Worm (Caenorhabditis elegans): ENCODE results near the gene gbh-2.

gbh-2 gene

ce11 chrII:8498173-8498572 lies 12.5 kb downstream of the gbh-2 start:
- no peak for TF ChIP-seq unc-62 (GFP tag; optimal IDR thresholded peaks at IDR 0.05)

- no peak for TF ChIP-seq unc-62 (GFP tag; optimal IDR thresholded peaks at IDR 0.05)
Observed at ce11 chrII:8499021-8499420, 13.3 kb downstream of the gbh-2 start.

DNA sequence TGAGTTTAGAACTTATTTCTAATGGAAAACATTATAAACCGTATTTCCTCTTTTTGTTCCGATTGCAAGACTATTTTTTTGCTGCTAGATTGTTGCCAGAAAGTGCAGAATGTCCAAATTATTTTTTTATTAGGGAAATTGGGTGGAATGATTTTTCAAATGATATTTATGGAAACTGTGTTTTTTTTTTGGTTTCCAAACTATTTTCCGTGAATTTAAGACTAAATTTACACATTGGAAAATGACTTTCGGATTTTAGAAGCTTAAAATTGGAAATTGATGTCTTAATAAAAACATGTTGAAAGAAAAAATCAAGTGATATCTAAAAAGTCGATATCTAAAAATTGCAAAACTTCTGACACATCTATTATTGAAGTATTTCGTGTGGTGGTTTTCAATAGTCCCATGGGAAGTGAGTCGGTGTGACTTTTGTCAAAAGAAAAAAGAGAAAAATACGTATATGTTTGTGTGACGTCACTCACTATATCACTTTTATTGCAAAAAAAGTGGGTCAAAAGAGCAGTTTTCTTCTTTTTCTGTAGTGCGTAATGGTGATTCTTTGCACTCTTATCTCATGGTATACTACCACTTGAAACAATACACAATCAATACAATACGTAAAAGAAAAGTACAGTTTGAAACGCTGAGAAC lies 18.5 kb downstream of the gbh-2 start:
- no peak for TF ChIP-seq unc-62 (GFP tag; optimal IDR thresholded peaks at IDR 0.05)

DNA sequence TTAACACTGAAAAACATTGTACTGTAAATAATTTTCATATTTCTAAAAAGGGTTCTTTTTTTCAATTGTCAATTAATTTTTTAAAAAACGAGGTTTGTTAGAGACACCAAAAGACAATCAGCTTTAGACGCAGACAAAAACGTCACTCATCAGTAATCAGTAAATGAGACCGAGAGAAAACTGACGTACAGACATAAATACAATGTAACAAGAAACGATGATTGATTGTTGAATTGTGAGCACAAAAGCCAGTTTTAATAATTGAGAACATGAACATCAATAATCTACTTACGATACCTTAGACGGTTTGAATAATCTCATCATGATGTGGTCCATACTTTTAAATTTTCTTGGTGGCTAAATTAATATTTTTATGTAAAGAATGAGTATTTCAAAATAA lies 21.1 kb downstream of the gbh-2 start:
- no peak for TF ChIP-seq unc-62 (GFP tag; optimal IDR thresholded peaks at IDR 0.05)

ce11 chrII:8508956-8509355 lies 23.3 kb downstream of the gbh-2 start, which contains the start of gene T13H5.1:
TSS of gene T13H5.1 (minus strand) at chrII:8509056.
- no peak for TF ChIP-seq unc-62 (GFP tag; optimal IDR thresholded peaks at IDR 0.05)

- no peak for TF ChIP-seq unc-62 (GFP tag; optimal IDR thresholded peaks at IDR 0.05)
Observed at ce11 chrII:8514729-8515128, 29.1 kb downstream of the gbh-2 start, which contains the start of gene ctg-2. TSS of gene ctg-2 (plus strand) at chrII:8515054.

DNA sequence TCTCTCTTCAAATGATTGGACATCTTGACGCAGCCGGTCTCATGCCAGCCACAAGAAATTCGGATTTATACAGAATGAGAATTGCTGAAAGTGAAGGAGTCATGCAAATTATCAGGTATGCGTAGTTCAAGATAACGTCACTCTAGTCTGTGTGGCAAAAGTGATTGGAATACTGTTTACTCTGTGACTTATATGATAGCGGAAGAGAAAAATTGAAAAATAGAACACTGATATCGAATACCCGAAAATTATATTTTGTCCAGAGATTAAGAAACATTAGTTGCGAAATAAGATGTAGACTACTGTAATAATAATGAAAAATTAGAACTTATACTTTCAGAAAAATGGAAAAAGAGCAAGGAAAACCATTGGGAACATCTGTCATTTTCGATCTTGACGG lies 29.8 kb downstream of the gbh-2 start:
- no peak for TF ChIP-seq unc-62 (GFP tag; optimal IDR thresholded peaks at IDR 0.05)

- no peak for TF ChIP-seq unc-62 (GFP tag; optimal IDR thresholded peaks at IDR 0.05)
Observed at ce11 chrII:8516783-8517182, 31.1 kb downstream of the gbh-2 start, which contains the start of gene rnh-2. TSS of gene rnh-2 (plus strand) at chrII:8517150.

DNA sequence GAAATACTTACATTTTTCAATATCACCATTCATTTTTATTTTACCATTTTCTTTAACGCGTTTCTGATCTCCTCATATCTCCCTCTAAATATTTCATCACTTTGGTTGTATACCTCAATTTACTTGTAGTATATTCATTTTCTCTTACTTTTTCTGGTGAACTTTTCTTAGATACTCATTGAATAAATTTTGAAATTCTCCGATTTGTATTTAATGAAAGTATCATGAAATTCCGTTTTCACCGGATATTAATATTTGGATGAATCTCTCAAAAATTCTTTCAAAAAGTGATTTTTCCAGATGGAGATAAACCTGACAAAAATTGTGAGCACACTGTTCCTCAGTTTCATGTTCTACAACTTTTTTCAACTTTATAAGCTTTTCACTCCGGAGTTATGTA lies 32.5 kb downstream of the gbh-2 start, which contains the start of gene T13H5.8:
TSS of gene T13H5.8 (plus strand) at position 301 of the 400 bp plus-strand sequence.
- TF ChIP-seq unc-62 (GFP tag; optimal IDR thresholded peaks at IDR 0.05) = no peak

DNA sequence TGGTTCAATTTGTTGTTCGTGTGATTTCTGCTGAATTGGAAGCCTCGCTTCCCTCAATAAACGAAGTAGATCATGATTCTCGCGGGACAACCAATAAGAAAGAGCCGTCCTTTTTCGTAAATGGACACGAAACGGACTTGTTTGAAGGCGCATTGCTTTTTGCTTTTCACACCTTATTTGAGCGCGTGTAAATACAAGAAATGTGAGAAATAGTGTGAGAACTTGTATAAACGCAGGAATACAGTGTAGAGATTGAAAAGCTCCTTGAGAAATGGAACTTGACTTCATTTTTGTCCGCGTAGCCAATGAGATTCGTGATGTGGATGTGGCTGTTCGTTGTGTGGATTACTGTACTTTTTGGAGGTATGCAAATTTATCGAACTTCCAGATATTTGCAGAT lies 34.9 kb downstream of the gbh-2 start, which contains the start of gene cht-2:
TSS of gene cht-2 (plus strand) at position 301 of the 400 bp plus-strand sequence.
- TF ChIP-seq unc-62 (GFP tag; optimal IDR thresholded peaks at IDR 0.05) = no peak

DNA sequence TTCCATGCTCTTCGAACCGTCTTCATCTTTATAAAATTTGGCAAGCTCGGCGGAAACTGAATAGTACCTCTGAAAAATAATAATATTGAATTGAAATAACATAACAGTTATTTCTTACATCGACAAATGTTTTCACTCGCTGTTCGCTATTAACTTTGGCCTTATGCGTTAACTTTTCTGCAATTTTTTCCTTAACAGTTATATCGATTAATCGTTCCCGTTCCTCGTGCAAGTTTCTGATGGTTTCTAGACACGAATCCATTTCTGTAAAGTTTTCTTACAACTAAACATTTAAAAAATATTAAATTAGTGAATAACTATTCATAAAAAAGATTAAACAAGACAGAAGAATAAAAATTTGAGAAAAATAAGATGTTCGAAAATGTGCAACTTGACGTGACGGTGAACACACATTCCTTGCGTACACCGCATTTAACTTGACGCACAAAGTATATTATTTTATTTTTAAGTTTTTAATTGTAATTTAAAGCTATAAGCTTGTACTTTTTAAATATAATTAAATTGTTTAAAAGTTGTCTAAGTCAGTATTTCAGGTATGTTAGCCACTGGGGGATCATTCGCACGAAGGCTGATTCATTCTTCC lies 39.6 kb downstream of the gbh-2 start, which contains the start of the genes prp-9 and mrps-18B:
TSS of gene prp-9 (minus strand) at position 264 of the 604 bp plus-strand sequence.
TSS of gene mrps-18B (plus strand) at position 549 of the 604 bp plus-strand sequence.
- no peak for TF ChIP-seq unc-62 (GFP tag; optimal IDR thresholded peaks at IDR 0.05)

DNA sequence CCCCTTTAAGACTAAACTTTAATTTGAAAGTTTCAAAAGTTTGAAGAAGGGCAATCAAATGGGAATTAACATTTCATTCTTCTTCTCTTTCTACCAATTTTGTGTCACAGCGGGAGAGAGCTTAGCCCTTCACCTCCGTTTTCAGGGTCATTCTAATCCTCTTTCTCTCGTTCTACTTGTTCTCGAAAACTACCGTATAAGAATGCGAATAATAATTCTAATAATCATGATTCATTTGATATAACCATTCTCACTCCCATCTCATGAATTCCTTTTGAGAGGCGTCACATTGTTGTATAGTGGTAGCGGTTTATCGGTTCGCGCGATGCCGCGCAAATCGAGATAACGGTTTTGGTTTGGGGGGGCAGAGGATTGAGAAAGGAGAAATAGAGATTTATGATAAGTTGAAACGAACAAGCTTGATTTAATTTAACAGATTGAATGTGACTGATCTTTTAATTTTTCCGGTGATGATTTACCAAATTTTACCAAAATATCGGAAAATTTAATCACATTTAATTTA lies 43.6 kb downstream of the gbh-2 start:
- no peak for TF ChIP-seq unc-62 (GFP tag; optimal IDR thresholded peaks at IDR 0.05)

- no peak for TF ChIP-seq unc-62 (GFP tag; optimal IDR thresholded peaks at IDR 0.05)
Observed at ce11 chrII:8531181-8531759, 45.6 kb downstream of the gbh-2 start, which contains the start of gene gldi-7. TSS of gene gldi-7 (minus strand) at chrII:8531222.

ce11 chrII:8532015-8532414 lies 46.3 kb downstream of the gbh-2 start:
- TF ChIP-seq unc-62 (GFP tag; optimal IDR thresholded peaks at IDR 0.05) = no peak

- no peak for TF ChIP-seq unc-62 (GFP tag; optimal IDR thresholded peaks at IDR 0.05)
Observed at ce11 chrII:8536060-8536459, 50.4 kb downstream of the gbh-2 start, which contains the start of gene W01C9.2. TSS of gene W01C9.2 (plus strand) at chrII:8536360.
